Worm (Caenorhabditis elegans) whole organism, L1 larva: Measurements from ENCODE around the gene srx-90.

ENCODE experiments used
- C34B4.2 ChIP-seq: sonication (generic microtip); optimal IDR thresholded peaks from 2 replicates; lab custom pipeline; 2017; ENCODE audit warnings: mild to moderate bottlenecking, missing genetic modification characterization, missing compliant biosample characterization
- aha-1 ChIP-seq: fragments of 150-350 bp; optimal IDR thresholded peaks from 2 replicates; lab custom pipeline; 2014; ENCODE audit warnings: missing biosample characterization, missing genetic modification characterization
- blmp-1 ChIP-seq: fragments of 150-350 bp; optimal IDR thresholded peaks from 2 replicates; lab custom pipeline; 2014; ENCODE audit warnings: missing biosample characterization, missing genetic modification characterization
- ceh-63 ChIP-seq: fragments of 200-800 bp; sonication (Bioruptor generic); optimal IDR thresholded peaks from 2 replicates; lab custom pipeline; 2018; ENCODE audit warnings: mild to moderate bottlenecking, missing genetic modification characterization, missing compliant biosample characterization
- ceh-8 ChIP-seq: fragments of 200-800 bp; sonication (Bioruptor generic); optimal IDR thresholded peaks from 2 replicates; lab custom pipeline; 2018; ENCODE audit warnings: mild to moderate bottlenecking, missing genetic modification characterization, moderate library complexity, missing compliant biosample characterization
- ceh-82 ChIP-seq, 3 experiments: fragments of 150-350 bp in 1 of 3; sonication (generic microtip) in 2 of 3; optimal IDR thresholded peaks; 2 replicates each; lab custom pipeline; 2014 to 2017; ENCODE audit warnings: missing biosample characterization in 3 of 3, missing genetic modification characterization in 3 of 3
- dpl-1 ChIP-seq, 3 experiments: fragments of 150-350 bp in 2 of 3; sonication (generic microtip) in 1 of 3; optimal IDR thresholded peaks; 2 replicates each; lab custom pipeline; 2014 to 2017; ENCODE audit warnings: missing biosample characterization in 3 of 3, missing genetic modification characterization in 3 of 3, missing genetic modification reagents in 3 of 3
- dsc-1 ChIP-seq: sonication (generic microtip); optimal IDR thresholded peaks from 2 replicates; lab custom pipeline; 2016; ENCODE audit warnings: mild to moderate bottlenecking, missing genetic modification characterization, missing compliant biosample characterization
- efl-1 ChIP-seq, 4 experiments: fragments of 150-350 bp; optimal IDR thresholded peaks in 3 of 4; peaks in 1 of 4; 1 replicate in 1 of 4; 2 replicates in 3 of 4; lab custom pipeline; 2014; ENCODE audit warnings: missing biosample characterization in 2 of 4, missing genetic modification characterization in 2 of 4, missing genetic modification reagents in 2 of 4
- efl-3 ChIP-seq: fragments of 200-800 bp; sonication (Bioruptor generic); optimal IDR thresholded peaks from 2 replicates; lab custom pipeline; 2018; ENCODE audit warnings: mild to moderate bottlenecking, missing genetic modification characterization, missing compliant biosample characterization
- egl-27 ChIP-seq, 2 experiments: fragments of 150-350 bp in 1 of 2; sonication (generic microtip); optimal IDR thresholded peaks; 3 replicates each; lab custom pipeline; 2017 to 2018; ENCODE audit warnings: missing biosample characterization in 2 of 2, missing genetic modification characterization in 2 of 2, missing genetic modification reagents in 2 of 2
- elt-3 ChIP-seq, 6 experiments: fragments of 150-350 bp in 1 of 6; sonication (generic microtip); optimal IDR thresholded peaks; 2 replicates each; lab custom pipeline; 2017 to 2018; ENCODE audit warnings: missing biosample characterization in 6 of 6, missing genetic modification characterization in 6 of 6, inconsistent platforms in 1 of 6
- ets-5 ChIP-seq: fragments of 200-800 bp; sonication (Bioruptor generic); IDR thresholded peaks from 2 replicates; pipeline ENCODE4 v1.3.6; 2022; ENCODE audit warnings: missing genetic modification characterization, missing compliant biosample characterization
- fkh-8 ChIP-seq: sonication (generic microtip); optimal IDR thresholded peaks from 2 replicates; lab custom pipeline; 2016; ENCODE audit warnings: mild to moderate bottlenecking, missing genetic modification characterization, missing compliant biosample characterization
- fos-1 ChIP-seq: fragments of 150-350 bp; optimal IDR thresholded peaks from 2 replicates; lab custom pipeline; 2014; ENCODE audit warnings: missing biosample characterization, missing genetic modification characterization
- jun-1 ChIP-seq: fragments of 150-350 bp; optimal IDR thresholded peaks from 2 replicates; lab custom pipeline; 2014; ENCODE audit warnings: missing biosample characterization, missing genetic modification reagents, missing genetic modification characterization
- lin-14 ChIP-seq: fragments of 200-800 bp; sonication (Bioruptor generic); optimal IDR thresholded peaks from 2 replicates; lab custom pipeline; 2018; ENCODE audit warnings: mild to moderate bottlenecking, missing genetic modification characterization, moderate library complexity, missing compliant biosample characterization
- lin-35 ChIP-seq, 2 experiments: fragments of 150-350 bp; optimal IDR thresholded peaks; 2 replicates each; lab custom pipeline; 2014; ENCODE audit warnings: missing biosample characterization in 2 of 2, missing genetic modification characterization in 2 of 2, missing genetic modification reagents in 2 of 2
- mab-9 ChIP-seq: fragments of 200-800 bp; sonication (Bioruptor generic); IDR thresholded peaks from 2 replicates; pipeline ENCODE4 v1.3.6; 2022; ENCODE audit warnings: missing genetic modification reagents, missing genetic modification characterization, missing compliant biosample characterization
- mef-2 ChIP-seq: fragments of 150-350 bp; optimal IDR thresholded peaks from 2 replicates; lab custom pipeline; 2014; ENCODE audit warnings: missing biosample characterization, missing genetic modification characterization
- mep-1 ChIP-seq: fragments of 150-350 bp; optimal IDR thresholded peaks from 2 replicates; lab custom pipeline; 2014; ENCODE audit warnings: missing biosample characterization, missing genetic modification characterization
- nhr-11 ChIP-seq: fragments of 150-350 bp; optimal IDR thresholded peaks from 2 replicates; lab custom pipeline; 2014; ENCODE audit warnings: missing biosample characterization, missing genetic modification characterization
- nhr-12 ChIP-seq: sonication (generic microtip); optimal IDR thresholded peaks from 2 replicates; lab custom pipeline; 2017; ENCODE audit warnings: missing biosample characterization, missing genetic modification characterization
- nhr-20 ChIP-seq: sonication (generic microtip); optimal IDR thresholded peaks from 2 replicates; lab custom pipeline; 2016; ENCODE audit warnings: mild to moderate bottlenecking, missing genetic modification characterization, missing compliant biosample characterization
- nhr-237 ChIP-seq: fragments of 150-350 bp; optimal IDR thresholded peaks from 2 replicates; lab custom pipeline; 2014; ENCODE audit warnings: missing biosample characterization, missing genetic modification characterization
- nhr-28 ChIP-seq: fragments of 150-350 bp; optimal IDR thresholded peaks from 2 replicates; lab custom pipeline; 2014; ENCODE audit warnings: missing biosample characterization, missing genetic modification characterization
- nhr-47 ChIP-seq: sonication (generic microtip); optimal IDR thresholded peaks from 2 replicates; lab custom pipeline; 2016; ENCODE audit warnings: mild to moderate bottlenecking, missing genetic modification characterization, moderate library complexity, missing compliant biosample characterization
- nhr-71 ChIP-seq: sonication (generic microtip); optimal IDR thresholded peaks from 2 replicates; lab custom pipeline; 2016; ENCODE audit warnings: mild to moderate bottlenecking, missing genetic modification characterization, moderate library complexity, missing compliant biosample characterization
- nhr-77 ChIP-seq: fragments of 150-350 bp; optimal IDR thresholded peaks from 2 replicates; lab custom pipeline; 2014; ENCODE audit warnings: missing biosample characterization, missing genetic modification characterization
- nhr-85 ChIP-seq: sonication (generic microtip); peaks from one replicate; lab custom pipeline; 2016; ENCODE audit warnings: missing genetic modification characterization, inconsistent platforms, missing compliant biosample characterization
- nhr-90 ChIP-seq: sonication (generic microtip); optimal IDR thresholded peaks from 2 replicates; lab custom pipeline; 2016; ENCODE audit warnings: mild to moderate bottlenecking, missing genetic modification characterization, missing compliant biosample characterization; ENCODE audit not compliant: poor library complexity
- pax-3 ChIP-seq: fragments of 200-800 bp; sonication (Bioruptor generic); optimal IDR thresholded peaks from 2 replicates; lab custom pipeline; 2018; ENCODE audit warnings: mild to moderate bottlenecking, missing genetic modification characterization, moderate library complexity, missing compliant biosample characterization
- rnt-1 ChIP-seq: sonication (generic microtip); optimal IDR thresholded peaks from 2 replicates; lab custom pipeline; 2016; ENCODE audit warnings: mild to moderate bottlenecking, missing genetic modification characterization, moderate library complexity, missing compliant biosample characterization
- skn-1 ChIP-seq: fragments of 150-350 bp; optimal IDR thresholded peaks from 2 replicates; lab custom pipeline; 2014; ENCODE audit warnings: missing biosample characterization, missing genetic modification characterization
- snu-23 ChIP-seq: sonication (generic microtip); optimal IDR thresholded peaks from 2 replicates; lab custom pipeline; 2016; ENCODE audit warnings: missing genetic modification characterization, missing compliant biosample characterization
- sox-4 ChIP-seq: sonication (generic microtip); optimal IDR thresholded peaks from 2 replicates; lab custom pipeline; 2016; ENCODE audit warnings: missing genetic modification characterization, missing compliant biosample characterization
- swsn-7 ChIP-seq: sonication (generic microtip); optimal IDR thresholded peaks from 2 replicates; lab custom pipeline; 2016; ENCODE audit warnings: missing genetic modification characterization, missing compliant biosample characterization
- tlp-1 ChIP-seq: fragments of 150-350 bp; optimal IDR thresholded peaks from 2 replicates; lab custom pipeline; 2014; ENCODE audit warnings: missing biosample characterization, missing genetic modification characterization
- xbp-1 ChIP-seq: sonication (generic microtip); optimal IDR thresholded peaks from 2 replicates; lab custom pipeline; 2016; ENCODE audit warnings: missing genetic modification characterization, missing compliant biosample characterization
- zag-1 ChIP-seq: fragments of 150-350 bp; optimal IDR thresholded peaks from 2 replicates; lab custom pipeline; 2014; ENCODE audit warnings: missing biosample characterization, missing genetic modification characterization
- ztf-11 ChIP-seq, 2 experiments: sonication (generic microtip); optimal IDR thresholded peaks; 2 replicates each; lab custom pipeline; 2016 to 2017; ENCODE audit warnings: missing genetic modification characterization in 2 of 2, missing biosample characterization in 1 of 2, missing compliant biosample characterization in 1 of 2
- ztf-4 ChIP-seq: fragments of 150-350 bp; optimal IDR thresholded peaks from 2 replicates; lab custom pipeline; 2014; ENCODE audit warnings: missing biosample characterization, missing genetic modification characterization

srx-90 gene

DNA sequence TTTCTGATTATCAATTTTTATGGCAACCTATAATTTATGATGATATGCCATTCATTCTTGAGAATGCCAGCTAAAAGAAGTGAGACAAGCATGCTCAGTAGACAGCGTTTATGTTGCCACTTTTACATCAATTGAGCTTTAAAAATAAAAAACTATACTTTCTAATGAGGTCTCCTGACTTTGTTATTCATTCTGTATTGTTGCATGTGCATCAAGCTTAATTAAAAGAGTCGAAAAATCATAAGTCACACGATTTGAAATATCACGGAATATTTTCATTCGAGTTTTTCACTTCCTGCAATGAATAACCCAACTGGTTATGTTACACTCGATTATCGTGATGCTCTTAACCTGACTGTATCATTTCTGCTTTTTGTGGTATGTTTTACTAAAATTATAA lies 18.3 kb upstream of the srx-90 start, which contains the start of gene srx-86:
TSS of gene srx-86 (plus strand) at position 301 of the 400 bp plus-strand sequence.
- TF ChIP-seq nhr-90 (tag; lab: Kevin White, UChicago) (no peak), sox-4 (no peak), pax-3 (tag; lab: Kevin White, UChicago) (no peak), ceh-82 (tag; optimal IDR thresholded peaks at IDR 0.05; lab: Kevin White, UChicago) (no peak), elt-3 (tag; optimal IDR thresholded peaks at IDR 0.05; lab: Kevin White, UChicago) (no peak), aha-1 (tag; lab: Kevin White, UChicago) (no peak), dpl-1 (GFP tag; optimal IDR thresholded peaks at IDR 0.05; lab: Kevin White, UChicago) (no peak), fos-1 (tag; lab: Kevin White, UChicago) (no peak), swsn-7 (tag; lab: Kevin White, UChicago) (no peak), skn-1 (tag; lab: Kevin White, UChicago) (no peak), tlp-1 (tag; lab: Kevin White, UChicago) (no peak), ceh-8 (GFP tag; lab: Kevin White, UChicago) (no peak), dsc-1 (tag; lab: Kevin White, UChicago) (no peak), lin-14 (no peak)
- TF ChIP-seq, all 84 proteins: peak for 0

DNA sequence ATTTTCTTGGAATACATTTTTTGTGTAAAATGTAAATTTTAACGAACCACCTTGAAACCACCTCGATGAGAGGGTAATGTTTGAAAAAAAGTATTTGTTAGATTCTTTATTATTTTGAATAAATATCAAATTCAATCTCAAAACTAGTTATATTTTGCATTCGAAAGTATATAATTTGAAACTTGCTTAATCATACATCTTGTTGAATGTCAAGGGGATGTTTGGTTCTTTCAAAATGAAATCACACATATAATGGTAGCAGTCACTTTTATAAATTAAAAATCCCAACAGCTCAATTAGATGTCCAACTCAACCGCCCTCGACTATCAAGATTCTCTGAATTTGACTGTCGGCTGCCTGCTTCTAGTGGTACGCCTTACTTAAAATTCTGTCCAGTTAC lies 16.4 kb upstream of the srx-90 start, which contains the start of gene srx-87:
TSS of gene srx-87 (plus strand) at position 301 of the 400 bp plus-strand sequence.
- TF ChIP-seq egl-27 (tag; optimal IDR thresholded peaks at IDR 0.05; lab: Kevin White, UChicago) (no peak), ceh-63 (GFP tag; lab: Kevin White, UChicago) (no peak), efl-1 (optimal IDR thresholded peaks at IDR 0.05; lab: Kevin White, UChicago) (no peak), efl-1 (GFP tag; optimal IDR thresholded peaks at IDR 0.05 in 1 of 2; lab: Kevin White, UChicago) (peak in 1 of 2 experiments; percentile 17), tlp-1 (tag; lab: Kevin White, UChicago) (no peak)

DNA sequence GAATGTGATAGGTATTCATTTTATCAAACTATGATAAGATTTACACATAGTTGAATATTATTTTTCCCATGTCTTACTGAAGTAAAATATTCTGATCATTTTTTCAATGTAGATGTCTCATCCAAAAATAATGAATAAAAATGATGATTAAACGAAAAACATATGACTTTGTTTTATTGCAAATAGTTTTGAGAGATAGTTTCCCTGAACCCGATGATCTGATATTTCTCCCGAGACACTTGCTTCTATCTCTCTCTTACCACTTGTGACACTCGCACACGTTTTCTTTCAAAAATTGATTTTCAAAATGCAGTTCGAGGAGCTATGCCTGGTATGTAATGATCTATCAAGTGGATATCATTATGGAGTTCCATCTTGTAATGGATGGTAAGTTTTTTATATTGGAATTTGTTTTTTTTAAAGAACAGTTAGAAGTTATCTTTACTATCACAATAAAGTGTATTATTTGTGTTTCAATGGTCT lies 10.7 kb upstream of the srx-90 start, which contains the start of the genes nhr-101 and pms-2:
TSS of gene nhr-101 (plus strand) at position 308 of the 483 bp plus-strand sequence.
TSS of gene pms-2 (minus strand) at position 433 of the 483 bp plus-strand sequence.
- TF ChIP-seq ets-5 (GFP tag; lab: Robert Waterston, UW), result no peak
- TF ChIP-seq efl-1 (optimal IDR thresholded peaks at IDR 0.05; lab: Kevin White, UChicago), result no peak
- peak in 1 of 2 experiments; percentile 87 for TF ChIP-seq efl-1 (GFP tag; optimal IDR thresholded peaks at IDR 0.05 in 1 of 2; lab: Kevin White, UChicago)
- TF ChIP-seq zag-1 (tag; lab: Kevin White, UChicago), result no peak
- peak; percentile 73 for TF ChIP-seq nhr-71 (tag; lab: Kevin White, UChicago)
- peak; percentile 13 for TF ChIP-seq mep-1 (tag; lab: Kevin White, UChicago)
- peak; percentile 38 for TF ChIP-seq blmp-1 (tag; lab: Kevin White, UChicago)
- peak; percentile 76 for TF ChIP-seq skn-1 (tag; lab: Kevin White, UChicago)
- peak; percentile 4 for TF ChIP-seq rnt-1 (tag; lab: Kevin White, UChicago)
- TF ChIP-seq nhr-11 (tag; lab: Kevin White, UChicago), result no peak
- TF ChIP-seq dpl-1 (GFP tag; optimal IDR thresholded peaks at IDR 0.05; lab: Kevin White, UChicago), result peak in 2 of 3 experiments; percentile 6 to 14
- peak in 1 of 6 experiments; percentile 24 for TF ChIP-seq elt-3 (tag; optimal IDR thresholded peaks at IDR 0.05; lab: Kevin White, UChicago)
- TF ChIP-seq lin-14, result peak; percentile 61
- peak; percentile 50 for TF ChIP-seq snu-23 (GFP tag; lab: Kevin White, UChicago)
- TF ChIP-seq nhr-12 (tag; lab: Kevin White, UChicago), result no peak
- TF ChIP-seq nhr-85 (tag; lab: Kevin White, UChicago), result peak; percentile 76
- peak in 1 of 2 experiments; percentile 19 for TF ChIP-seq lin-35 (GFP tag; optimal IDR thresholded peaks at IDR 0.05; lab: Kevin White, UChicago)
- peak; percentile 51 for TF ChIP-seq nhr-20 (tag; lab: Kevin White, UChicago)
- peak; percentile 73 for TF ChIP-seq dsc-1 (tag; lab: Kevin White, UChicago)
- TF ChIP-seq, all 84 proteins: peak for 14

DNA sequence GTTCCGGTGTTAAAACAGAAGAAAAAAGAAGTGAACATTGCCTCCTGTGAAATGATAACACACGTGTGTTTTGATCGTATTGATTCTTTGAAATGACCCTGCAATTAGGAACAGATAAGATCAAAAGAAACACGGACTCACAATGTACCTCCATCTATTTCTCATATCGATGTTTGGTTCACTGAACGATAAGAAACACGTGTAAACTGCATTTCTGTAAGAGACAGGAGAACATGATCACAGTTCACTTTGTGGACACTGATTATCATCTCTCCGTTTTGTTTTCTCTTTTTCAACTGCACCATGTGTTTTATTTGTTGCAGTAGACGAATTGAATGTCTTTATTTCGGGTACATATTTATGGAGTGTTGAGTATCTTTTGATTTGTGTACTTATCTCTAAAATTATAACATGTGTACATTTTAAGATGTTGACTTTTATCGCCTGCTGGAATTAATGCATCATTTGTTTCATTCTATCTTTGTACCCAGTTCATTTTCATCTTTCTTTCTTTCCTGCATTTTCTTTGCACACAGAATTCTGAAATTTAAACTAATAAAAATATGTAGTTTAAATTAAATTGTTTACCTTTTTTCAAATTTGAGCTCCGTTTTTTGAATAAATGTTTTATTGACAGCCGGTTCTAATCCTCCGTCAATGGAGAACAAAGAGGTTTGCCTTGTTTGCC lies 8.0 kb upstream of the srx-90 start, which contains the start of the genes H12C20.7 and nhr-68:
TSS of gene H12C20.7 (minus strand) at position 188 of the 688 bp plus-strand sequence.
TSS of gene nhr-68 (plus strand) at position 638 of the 688 bp plus-strand sequence.
- TF ChIP-seq nhr-77 (tag; lab: Kevin White, UChicago) (no peak), jun-1 (tag; lab: Kevin White, UChicago) (peak; percentile 42), nhr-237 (tag; lab: Kevin White, UChicago) (no peak), efl-3 (GFP tag; lab: Kevin White, UChicago) (no peak), C34B4.2 (no peak), skn-1 (tag; lab: Kevin White, UChicago) (peak; percentile 6), fkh-8 (tag; lab: Kevin White, UChicago) (no peak), mef-2 (tag; lab: Kevin White, UChicago) (no peak), xbp-1 (tag; lab: Kevin White, UChicago) (peak; percentile 74), ztf-4 (tag; lab: Kevin White, UChicago) (peak; percentile 95), nhr-28 (tag; lab: Kevin White, UChicago) (no peak), nhr-20 (tag; lab: Kevin White, UChicago) (peak; percentile 99), swsn-7 (tag; lab: Kevin White, UChicago) (peak; percentile 61), ceh-82 (tag; optimal IDR thresholded peaks at IDR 0.05; lab: Kevin White, UChicago) (no peak), zag-1 (tag; lab: Kevin White, UChicago) (no peak), ztf-11 (tag; optimal IDR thresholded peaks at IDR 0.05; lab: Kevin White, UChicago) (no peak), mab-9 (GFP tag; lab: Robert Waterston, UW) (peak; percentile 44; the same call in 1 of the 2 replicates), nhr-47 (tag; lab: Kevin White, UChicago) (peak; percentile 85), tlp-1 (tag; lab: Kevin White, UChicago) (no peak)
